Worm (Caenorhabditis elegans) whole organism, midembryonic: Measurements from ENCODE around the gene K10C2.2.

ENCODE experiments used
- T22C8.4 ChIP-seq: fragments of 200-800 bp; sonication (Bioruptor generic); IDR thresholded peaks from 2 replicates; pipeline ENCODE4 v1.3.6; 2022; ENCODE audit warnings: missing genetic modification characterization, missing compliant biosample characterization
- cog-1 ChIP-seq: sonication (generic microtip); optimal IDR thresholded peaks from 2 replicates; lab custom pipeline; 2016; ENCODE audit warnings: missing genetic modification characterization, missing compliant biosample characterization
- flt-1 ChIP-seq: fragments of 200-800 bp; sonication (Bioruptor generic); IDR thresholded peaks from 2 replicates; pipeline ENCODE4 v1.3.6; 2022; ENCODE audit warnings: missing genetic modification characterization, missing compliant biosample characterization
- klf-2 ChIP-seq: fragments of 200-800 bp; sonication (Bioruptor generic); conservative IDR thresholded peaks from 2 replicates; pipeline ENCODE4 v1.3.6; 2022; ENCODE audit warnings: missing genetic modification reagents, missing genetic modification characterization, missing compliant biosample characterization
- med-1 ChIP-seq: sonication (generic microtip); optimal IDR thresholded peaks from 2 replicates; lab custom pipeline; 2017; ENCODE audit warnings: missing genetic modification characterization, mild to moderate bottlenecking, missing compliant biosample characterization, antibody characterized with exemption, missing genetic modification reagents; ENCODE audit not compliant: insufficient read depth
- ref-1 ChIP-seq: fragments of 200-800 bp; sonication (Bioruptor generic); conservative IDR thresholded peaks from 2 replicates; pipeline ENCODE4 v1.3.6; 2022; ENCODE audit warnings: missing genetic modification reagents, missing genetic modification characterization, missing compliant biosample characterization
- tab-1 ChIP-seq: fragments of 200-800 bp; sonication (Bioruptor generic); IDR thresholded peaks from 2 replicates; pipeline ENCODE4 v1.3.6; 2022; ENCODE audit warnings: missing genetic modification characterization, missing compliant biosample characterization
- ztf-23 ChIP-seq: fragments of 200-800 bp; sonication (Bioruptor generic); IDR thresholded peaks from 2 replicates; pipeline ENCODE4 v1.3.6; 2022; ENCODE audit warnings: missing genetic modification reagents, missing genetic modification characterization, missing compliant biosample characterization
- ztf-29 ChIP-seq: fragments of 200-800 bp; sonication (Bioruptor generic); IDR thresholded peaks from 2 replicates; pipeline ENCODE4 v1.3.6; 2022; ENCODE audit warnings: missing genetic modification reagents, missing genetic modification characterization, missing compliant biosample characterization

Gene K10C2.2

ce11 chrX:6458001-6458400 lies 24.4 kb upstream of the K10C2.2 start:
- TF ChIP-seq ref-1 (no peak), klf-2 (GFP tag; lab: Robert Waterston, UW) (no peak), flt-1 (no peak), cog-1 (tag; lab: Kevin White, UChicago) (no peak), T22C8.4 (GFP tag; lab: Robert Waterston, UW) (no peak), ztf-29 (no peak), tab-1 (GFP tag; lab: Robert Waterston, UW) (no peak), ztf-23 (GFP tag; lab: Robert Waterston, UW) (no peak), med-1 (GFP tag; lab: Kevin White, UChicago) (no peak)

ce11 chrX:6456567-6456966 lies 23.0 kb upstream of the K10C2.2 start, which contains the start of gene pept-1:
Gene pept-1 (plus strand): TSS chrX:6456872.
- TF ChIP-seq cog-1 (tag; lab: Kevin White, UChicago) (no peak), ztf-29 (no peak), flt-1 (no peak), med-1 (GFP tag; lab: Kevin White, UChicago) (no peak), T22C8.4 (GFP tag; lab: Robert Waterston, UW) (no peak)

ce11 chrX:6455157-6455556 lies 21.6 kb upstream of the K10C2.2 start, which contains the start of gene nas-33:
Gene nas-33 (minus strand): TSS chrX:6455257.
- no peak for TF ChIP-seq cog-1 (tag; lab: Kevin White, UChicago)
- no peak for TF ChIP-seq ztf-29
- TF ChIP-seq flt-1 = no peak
- no peak for TF ChIP-seq med-1 (GFP tag; lab: Kevin White, UChicago)

- no peak for TF ChIP-seq ztf-29
- TF ChIP-seq cog-1 (tag; lab: Kevin White, UChicago) = no peak
- TF ChIP-seq T22C8.4 (GFP tag; lab: Robert Waterston, UW) = no peak
- no peak for TF ChIP-seq flt-1
- TF ChIP-seq ztf-23 (GFP tag; lab: Robert Waterston, UW) = no peak
- no peak for TF ChIP-seq ref-1
These were observed 17.4 kb upstream of the K10C2.2 start, which contains the start of the genes grl-6 and K10C2.6 for ce11 chrX:6450839-6451491. Gene grl-6 (minus strand): TSS chrX:6450939. Gene K10C2.6 (plus strand): TSS chrX:6451441.

- no peak for TF ChIP-seq ztf-29
- TF ChIP-seq ref-1 = no peak
- TF ChIP-seq med-1 (GFP tag; lab: Kevin White, UChicago) = no peak
- TF ChIP-seq ztf-23 (GFP tag; lab: Robert Waterston, UW) = no peak
These were observed 15.3 kb upstream of the K10C2.2 start, which contains the start of gene fah-1 for ce11 chrX:6448866-6449400. Gene fah-1 (minus strand): TSS chrX:6448916.

- no peak for TF ChIP-seq flt-1
- no peak for TF ChIP-seq ztf-29
- TF ChIP-seq ztf-23 (GFP tag; lab: Robert Waterston, UW) = no peak
- TF ChIP-seq tab-1 (GFP tag; lab: Robert Waterston, UW) = no peak
- no peak for TF ChIP-seq klf-2 (GFP tag; lab: Robert Waterston, UW)
- no peak for TF ChIP-seq med-1 (GFP tag; lab: Kevin White, UChicago)
- TF ChIP-seq cog-1 (tag; lab: Kevin White, UChicago) = no peak
- TF ChIP-seq ref-1 = no peak
- TF ChIP-seq T22C8.4 (GFP tag; lab: Robert Waterston, UW) = no peak
These were observed 13.0 kb upstream of the K10C2.2 start, which contains the start of gene asp-14 for ce11 chrX:6446564-6446963. Gene asp-14 (minus strand): TSS chrX:6446664.

ce11 chrX:6445239-6445638 lies 11.7 kb upstream of the K10C2.2 start:
- TF ChIP-seq ztf-23 (GFP tag; lab: Robert Waterston, UW) (no peak), tab-1 (GFP tag; lab: Robert Waterston, UW) (no peak), cog-1 (tag; lab: Kevin White, UChicago) (no peak), ref-1 (no peak), ztf-29 (no peak), med-1 (GFP tag; lab: Kevin White, UChicago) (no peak), T22C8.4 (GFP tag; lab: Robert Waterston, UW) (no peak), flt-1 (no peak)

ce11 chrX:6443373-6443772 lies 9.8 kb upstream of the K10C2.2 start, which contains the start of gene K10C2.7:
Gene K10C2.7 (minus strand): TSS chrX:6443473.
- TF ChIP-seq ztf-29 (no peak), klf-2 (GFP tag; lab: Robert Waterston, UW) (no peak), cog-1 (tag; lab: Kevin White, UChicago) (no peak), ztf-23 (GFP tag; lab: Robert Waterston, UW) (no peak), ref-1 (no peak), flt-1 (no peak), T22C8.4 (GFP tag; lab: Robert Waterston, UW) (no peak), tab-1 (GFP tag; lab: Robert Waterston, UW) (no peak), med-1 (GFP tag; lab: Kevin White, UChicago) (no peak)

ce11 chrX:6440464-6440863 lies 6.9 kb upstream of the K10C2.2 start, which contains the start of gene K10C2.14:
Gene K10C2.14 (minus strand): TSS chrX:6440564.
- TF ChIP-seq ref-1 = no peak
- no peak for TF ChIP-seq ztf-29
- no peak for TF ChIP-seq cog-1 (tag; lab: Kevin White, UChicago)
- TF ChIP-seq flt-1 = no peak
- no peak for TF ChIP-seq ztf-23 (GFP tag; lab: Robert Waterston, UW)

- TF ChIP-seq klf-2 (GFP tag; lab: Robert Waterston, UW) = no peak
- TF ChIP-seq flt-1 = no peak
- no peak for TF ChIP-seq med-1 (GFP tag; lab: Kevin White, UChicago)
- no peak for TF ChIP-seq tab-1 (GFP tag; lab: Robert Waterston, UW)
- no peak for TF ChIP-seq cog-1 (tag; lab: Kevin White, UChicago)
- no peak for TF ChIP-seq ref-1
- no peak for TF ChIP-seq ztf-23 (GFP tag; lab: Robert Waterston, UW)
- no peak for TF ChIP-seq T22C8.4 (GFP tag; lab: Robert Waterston, UW)
- no peak for TF ChIP-seq ztf-29
These were observed 4.0 kb upstream of the K10C2.2 start, which contains the start of gene K10C2.8 for ce11 chrX:6437545-6437944. Gene K10C2.8 (minus strand): TSS chrX:6437645.
